Fruit fly (Drosophila melanogaster): ENCODE data around the gene Cpr76Ba.

- TF ChIP-seq GATAe (GFP tag; conservative IDR thresholded peaks at IDR 0.05) (no peak), CG14667 (GFP tag; IDR thresholded peaks at IDR 0.05) (no peak), jing (GFP tag; optimal IDR thresholded peaks at IDR 0.05) (no peak), lov (optimal IDR thresholded peaks at IDR 0.05) (no peak), lov (GFP tag; IDR thresholded peaks at IDR 0.05) (no peak), CG10979 (tag; optimal IDR thresholded peaks at IDR 0.05) (no peak), CG4360 (GFP tag; IDR thresholded peaks at IDR 0.05) (no peak), CG9797 (GFP tag; optimal IDR thresholded peaks at IDR 0.05) (no peak), CG15696 (tag; optimal IDR thresholded peaks at IDR 0.05) (no peak)
Measured at dm6 chr3L:19497135-19497534, 21.0 kb downstream of the Cpr76Ba start.

Measured in whole organism, embryonic.